Worm (Caenorhabditis elegans) whole organism, L3 larva: ENCODE data around the gene Y38E10A.35.

Experiments
- R02D3.7 ChIP-seq: fragments of 150-350 bp; optimal IDR thresholded peaks from 2 replicates; lab custom pipeline; 2014; ENCODE audit warnings: missing biosample characterization, missing genetic modification characterization
- ZK546.5 ChIP-seq: sonication (generic microtip); optimal IDR thresholded peaks from 2 replicates; lab custom pipeline; 2017; ENCODE audit warnings: missing biosample characterization, missing genetic modification characterization
- aly-2 ChIP-seq: fragments of 150-350 bp; optimal IDR thresholded peaks from 2 replicates; lab custom pipeline; 2014; ENCODE audit warnings: missing biosample characterization, missing genetic modification characterization
- ama-1 ChIP-seq: fragments of 150-350 bp; optimal IDR thresholded peaks from 2 replicates; lab custom pipeline; 2018
- ceh-16 ChIP-seq: sonication (generic microtip); optimal IDR thresholded peaks from 2 replicates; lab custom pipeline; 2017; ENCODE audit warnings: missing biosample characterization, missing genetic modification characterization
- ceh-28 ChIP-seq: fragments of 150-350 bp; optimal IDR thresholded peaks from 2 replicates; lab custom pipeline; 2014; ENCODE audit warnings: missing biosample characterization, missing genetic modification reagents, missing genetic modification characterization
- ceh-82 ChIP-seq: fragments of 150-350 bp; optimal IDR thresholded peaks from 2 replicates; lab custom pipeline; 2014; ENCODE audit warnings: missing biosample characterization, missing genetic modification characterization
- ceh-9 ChIP-seq: sonication (generic microtip); optimal IDR thresholded peaks from 2 replicates; lab custom pipeline; 2018; ENCODE audit warnings: missing biosample characterization, missing genetic modification characterization
- egl-27 ChIP-seq: sonication (generic microtip); optimal IDR thresholded peaks from 4 replicates; lab custom pipeline; 2017; ENCODE audit warnings: missing biosample characterization, missing genetic modification reagents, missing genetic modification characterization
- egl-5 ChIP-seq: fragments of 150-350 bp; optimal IDR thresholded peaks from 2 replicates; lab custom pipeline; 2017; ENCODE audit warnings: missing biosample characterization, missing genetic modification reagents, missing genetic modification characterization, inconsistent platforms
- elt-1 ChIP-seq: fragments of 150-350 bp; optimal IDR thresholded peaks from 2 replicates; lab custom pipeline; 2014; ENCODE audit warnings: missing biosample characterization, missing genetic modification characterization
- elt-2 ChIP-seq: sonication (generic microtip); optimal IDR thresholded peaks from 2 replicates; lab custom pipeline; 2016; ENCODE audit warnings: missing genetic modification reagents, mild to moderate bottlenecking, missing genetic modification characterization, missing compliant biosample characterization
- eor-1 ChIP-seq, 2 experiments: fragments of 150-350 bp; optimal IDR thresholded peaks; 2 replicates each; lab custom pipeline; 2014 to 2018; ENCODE audit warnings: missing biosample characterization in 2 of 2, missing genetic modification characterization in 2 of 2
- fkh-10 ChIP-seq: sonication (generic microtip); optimal IDR thresholded peaks from 2 replicates; lab custom pipeline; 2017; ENCODE audit warnings: missing biosample characterization, missing genetic modification reagents, missing genetic modification characterization
- fkh-2 ChIP-seq: fragments of 150-350 bp; optimal IDR thresholded peaks from 2 replicates; lab custom pipeline; 2014; ENCODE audit warnings: missing biosample characterization, missing genetic modification reagents, missing genetic modification characterization
- hmg-11 ChIP-seq: sonication (generic microtip); optimal IDR thresholded peaks from 2 replicates; lab custom pipeline; 2016; ENCODE audit warnings: missing genetic modification characterization, missing compliant biosample characterization
- jun-1 ChIP-seq: fragments of 150-350 bp; optimal IDR thresholded peaks from 2 replicates; lab custom pipeline; 2014; ENCODE audit warnings: missing biosample characterization, missing genetic modification reagents, missing genetic modification characterization
- lin-15B ChIP-seq: fragments of 150-350 bp; optimal IDR thresholded peaks from 2 replicates; lab custom pipeline; 2014; ENCODE audit warnings: missing biosample characterization, missing genetic modification characterization
- lin-39 ChIP-seq: fragments of 150-350 bp; optimal IDR thresholded peaks from 2 replicates; lab custom pipeline; 2018; ENCODE audit warnings: missing biosample characterization, missing genetic modification reagents, missing genetic modification characterization
- lsy-12 ChIP-seq: sonication (generic microtip); optimal IDR thresholded peaks from 2 replicates; lab custom pipeline; 2016; ENCODE audit warnings: mild to moderate bottlenecking, missing genetic modification characterization, missing compliant biosample characterization
- mdl-1 ChIP-seq: fragments of 150-350 bp; optimal IDR thresholded peaks from 2 replicates; lab custom pipeline; 2014; ENCODE audit warnings: missing biosample characterization, missing genetic modification characterization
- mml-1 ChIP-seq: fragments of 150-350 bp; sonication (generic microtip); optimal IDR thresholded peaks from 3 replicates; lab custom pipeline; 2014; ENCODE audit warnings: missing biosample characterization, missing genetic modification characterization
- nhr-11 ChIP-seq: fragments of 150-350 bp; optimal IDR thresholded peaks from 2 replicates; lab custom pipeline; 2014; ENCODE audit warnings: missing biosample characterization, missing genetic modification characterization
- nhr-23 ChIP-seq: fragments of 150-350 bp; optimal IDR thresholded peaks from 2 replicates; lab custom pipeline; 2014; ENCODE audit warnings: missing biosample characterization, missing genetic modification reagents, missing genetic modification characterization
- nhr-237 ChIP-seq: fragments of 150-350 bp; optimal IDR thresholded peaks from 2 replicates; lab custom pipeline; 2014; ENCODE audit warnings: missing biosample characterization, missing genetic modification characterization
- nhr-25 ChIP-seq: sonication (generic microtip); optimal IDR thresholded peaks from 2 replicates; lab custom pipeline; 2017; ENCODE audit warnings: missing biosample characterization, missing genetic modification characterization
- nhr-28 ChIP-seq: fragments of 150-350 bp; optimal IDR thresholded peaks from 2 replicates; lab custom pipeline; 2014; ENCODE audit warnings: missing biosample characterization, missing genetic modification characterization
- nhr-43 ChIP-seq: sonication (generic microtip); optimal IDR thresholded peaks from 2 replicates; lab custom pipeline; 2016; ENCODE audit warnings: mild to moderate bottlenecking, missing genetic modification characterization, missing compliant biosample characterization; ENCODE audit not compliant: poor library complexity, severe bottlenecking
- nhr-67 ChIP-seq: fragments of 150-350 bp; optimal IDR thresholded peaks from 2 replicates; lab custom pipeline; 2014; ENCODE audit warnings: missing biosample characterization, missing genetic modification characterization
- nhr-76 ChIP-seq: fragments of 150-350 bp; sonication (generic microtip); optimal IDR thresholded peaks from 5 replicates; lab custom pipeline; 2014; ENCODE audit warnings: missing biosample characterization, missing genetic modification characterization
- nhr-77 ChIP-seq: fragments of 150-350 bp; optimal IDR thresholded peaks from 2 replicates; lab custom pipeline; 2014; ENCODE audit warnings: missing biosample characterization, missing genetic modification characterization
- pqm-1 ChIP-seq: fragments of 150-350 bp; optimal IDR thresholded peaks from 2 replicates; lab custom pipeline; 2017; ENCODE audit warnings: missing biosample characterization, missing genetic modification characterization, inconsistent platforms
- sea-2 ChIP-seq: fragments of 150-350 bp; sonication (generic microtip); optimal IDR thresholded peaks from 4 replicates; lab custom pipeline; 2014; ENCODE audit warnings: missing biosample characterization, missing genetic modification reagents, missing genetic modification characterization
- skn-1 ChIP-seq: fragments of 150-350 bp; optimal IDR thresholded peaks from 2 replicates; lab custom pipeline; 2014; ENCODE audit warnings: missing biosample characterization, missing genetic modification characterization
- snpc-4 ChIP-seq: fragments of 150-350 bp; optimal IDR thresholded peaks from 2 replicates; lab custom pipeline; 2014; ENCODE audit warnings: missing biosample characterization, missing genetic modification characterization
- tbx-2 ChIP-seq: sonication (generic microtip); optimal IDR thresholded peaks from 2 replicates; lab custom pipeline; 2016; ENCODE audit warnings: mild to moderate bottlenecking, missing genetic modification characterization, missing compliant biosample characterization
- unc-39 ChIP-seq: sonication (generic microtip); optimal IDR thresholded peaks from 4 replicates; lab custom pipeline; 2017; ENCODE audit warnings: missing biosample characterization, missing genetic modification characterization
- zag-1 ChIP-seq: fragments of 150-350 bp; optimal IDR thresholded peaks from 2 replicates; lab custom pipeline; 2014; ENCODE audit warnings: missing biosample characterization, missing genetic modification characterization
- ztf-11 ChIP-seq: fragments of 150-350 bp; optimal IDR thresholded peaks from 2 replicates; lab custom pipeline; 2014; ENCODE audit warnings: missing biosample characterization, missing genetic modification characterization
- ztf-4 ChIP-seq: fragments of 150-350 bp; optimal IDR thresholded peaks from 2 replicates; lab custom pipeline; 2014; ENCODE audit warnings: missing biosample characterization, missing genetic modification characterization

The Y38E10A.35 gene

ce11 chrII:12616081-12616480 is 43.4 kb upstream of the Y38E10A.35 start, which contains the start of gene nspe-6:
Gene nspe-6 (minus strand): TSS chrII:12616181.
- TF ChIP-seq skn-1 (no peak), fkh-10 (GFP tag; lab: Kevin White, UChicago) (no peak), jun-1 (tag; lab: Kevin White, UChicago) (no peak), eor-1 (tag; optimal IDR thresholded peaks at IDR 0.05; lab: Kevin White, UChicago) (no peak), nhr-67 (tag; lab: Kevin White, UChicago) (no peak), ceh-82 (tag; lab: Kevin White, UChicago) (no peak), nhr-23 (no peak), nhr-25 (no peak), ceh-28 (tag; lab: Kevin White, UChicago) (no peak), unc-39 (tag; lab: Kevin White, UChicago) (no peak), nhr-77 (tag; lab: Kevin White, UChicago) (no peak), nhr-28 (tag; lab: Kevin White, UChicago) (no peak), hmg-11 (tag; lab: Kevin White, UChicago) (no peak), ztf-4 (tag; lab: Kevin White, UChicago) (no peak), mml-1 (tag; lab: Kevin White, UChicago) (no peak), nhr-237 (tag; lab: Kevin White, UChicago) (no peak), pqm-1 (tag; lab: Kevin White, UChicago) (no peak), lin-15B (no peak)

- TF ChIP-seq tbx-2 (tag; lab: Kevin White, UChicago): no peak
- peak; percentile 42 for TF ChIP-seq nhr-23
- peak; percentile 91 for TF ChIP-seq nhr-43 (tag; lab: Kevin White, UChicago)
Observed at ce11 chrII:12615413-12615812, 42.8 kb upstream of the Y38E10A.35 start.

ce11 chrII:12612218-12612617 is 39.6 kb upstream of the Y38E10A.35 start, which contains the start of gene nspe-4:
Gene nspe-4 (plus strand): TSS chrII:12612518.
- no peak for TF ChIP-seq nhr-28 (tag; lab: Kevin White, UChicago)
- no peak for TF ChIP-seq zag-1
- no peak for TF ChIP-seq R02D3.7 (tag; lab: Kevin White, UChicago)
- no peak for TF ChIP-seq mml-1 (tag; lab: Kevin White, UChicago)
- no peak for TF ChIP-seq aly-2 (tag; lab: Kevin White, UChicago)
- TF ChIP-seq nhr-23: no peak
- no peak for TF ChIP-seq eor-1 (tag; optimal IDR thresholded peaks at IDR 0.05; lab: Kevin White, UChicago)
- TF ChIP-seq fkh-10 (GFP tag; lab: Kevin White, UChicago): no peak
- no peak for TF ChIP-seq egl-5 (tag; lab: Kevin White, UChicago)
- TF ChIP-seq lin-15B: no peak
- TF ChIP-seq ztf-4 (tag; lab: Kevin White, UChicago): no peak
- TF ChIP-seq skn-1: no peak
- no peak for TF ChIP-seq nhr-11 (tag; lab: Kevin White, UChicago)
- TF ChIP-seq ceh-28 (tag; lab: Kevin White, UChicago): no peak
- TF ChIP-seq nhr-77 (tag; lab: Kevin White, UChicago): no peak
- TF ChIP-seq ceh-16 (tag; lab: Kevin White, UChicago): no peak
- no peak for TF ChIP-seq lin-39 (tag; lab: Kevin White, UChicago)
- TF ChIP-seq jun-1 (tag; lab: Kevin White, UChicago): no peak
- TF ChIP-seq, all 47 proteins: peak for 0

ce11 chrII:12608653-12609052 is 36.0 kb upstream of the Y38E10A.35 start, which contains the start of gene Y38E10A.9:
Gene Y38E10A.9 (plus strand): TSS chrII:12608953.
- TF ChIP-seq nhr-237 (tag; lab: Kevin White, UChicago): no peak
- TF ChIP-seq ama-1 (lab: Kevin White, UChicago): no peak
- no peak for TF ChIP-seq sea-2 (GFP tag; lab: Kevin White, UChicago)
- no peak for TF ChIP-seq mdl-1 (tag; lab: Kevin White, UChicago)
- no peak for TF ChIP-seq nhr-25
- TF ChIP-seq ceh-82 (tag; lab: Kevin White, UChicago): no peak
- no peak for TF ChIP-seq eor-1 (tag; optimal IDR thresholded peaks at IDR 0.05; lab: Kevin White, UChicago)
- no peak for TF ChIP-seq fkh-10 (GFP tag; lab: Kevin White, UChicago)
- no peak for TF ChIP-seq egl-27 (tag; lab: Kevin White, UChicago)
- no peak for TF ChIP-seq ceh-9 (tag; lab: Kevin White, UChicago)
- TF ChIP-seq jun-1 (tag; lab: Kevin White, UChicago): no peak
- no peak for TF ChIP-seq lsy-12 (tag; lab: Kevin White, UChicago)
- TF ChIP-seq aly-2 (tag; lab: Kevin White, UChicago): no peak
- TF ChIP-seq lin-15B: no peak
- no peak for TF ChIP-seq ztf-4 (tag; lab: Kevin White, UChicago)
- TF ChIP-seq mml-1 (tag; lab: Kevin White, UChicago): no peak
- TF ChIP-seq, all 47 proteins: peak for 0

ce11 chrII:12606900-12607299 is 34.2 kb upstream of the Y38E10A.35 start, which contains the start of gene Y38E10A.8:
Gene Y38E10A.8 (plus strand): TSS chrII:12607200.
- TF ChIP-seq nhr-43 (tag; lab: Kevin White, UChicago) (no peak), sea-2 (GFP tag; lab: Kevin White, UChicago) (no peak), fkh-2 (tag; lab: Kevin White, UChicago) (no peak), ZK546.5 (tag; lab: Kevin White, UChicago) (no peak), mml-1 (tag; lab: Kevin White, UChicago) (no peak), elt-2 (tag; lab: Kevin White, UChicago) (no peak), lin-15B (no peak), nhr-28 (tag; lab: Kevin White, UChicago) (no peak), nhr-76 (tag; lab: Kevin White, UChicago) (no peak), nhr-67 (tag; lab: Kevin White, UChicago) (no peak), tbx-2 (tag; lab: Kevin White, UChicago) (no peak), eor-1 (tag; optimal IDR thresholded peaks at IDR 0.05; lab: Kevin White, UChicago) (no peak), pqm-1 (tag; lab: Kevin White, UChicago) (no peak), elt-1 (tag; lab: Kevin White, UChicago) (no peak), lsy-12 (tag; lab: Kevin White, UChicago) (no peak), ztf-11 (tag; lab: Kevin White, UChicago) (no peak), snpc-4 (tag; lab: Kevin White, UChicago) (no peak), egl-5 (tag; lab: Kevin White, UChicago) (no peak), ceh-16 (tag; lab: Kevin White, UChicago) (no peak)
